Fruit fly (Drosophila melanogaster) whole organism, embryonic: ENCODE data around the gene Cdk5alpha.

Experiments used
- Aef1 ChIP-seq: fragments of 200-800 bp; sonication (Bioruptor generic); IDR thresholded peaks from 3 replicates; pipeline ENCODE4 v1.3.6; 2022; ENCODE audit warnings: missing biosample characterization, missing genetic modification characterization
- B-H1 ChIP-seq: fragments of 200-800 bp; sonication (Bioruptor generic); IDR thresholded peaks from 3 replicates; pipeline ENCODE4 v1.3.6; 2022; ENCODE audit warnings: missing biosample characterization, missing genetic modification characterization
- CG10147 ChIP-seq: fragments of 200-800 bp; sonication (Bioruptor generic); optimal IDR thresholded peaks from 2 replicates; lab custom pipeline; 2019; ENCODE audit warnings: missing biosample characterization, mild to moderate bottlenecking, missing genetic modification characterization, moderate library complexity
- CG11696 ChIP-seq: fragments of 200-800 bp; sonication (Bioruptor generic); IDR thresholded peaks from 2 replicates; pipeline ENCODE4 v1.3.6; 2022; ENCODE audit warnings: missing biosample characterization, missing genetic modification characterization
- CG12391 ChIP-seq: fragments of 200-800 bp; sonication (Bioruptor generic); optimal IDR thresholded peaks from 3 replicates; lab custom pipeline; 2018; ENCODE audit warnings: missing biosample characterization, mild to moderate bottlenecking, missing genetic modification characterization, moderate library complexity
- CG12744 ChIP-seq: fragments of 200-800 bp; sonication (Bioruptor generic); optimal IDR thresholded peaks from 2 replicates; lab custom pipeline; 2016; ENCODE audit warnings: missing biosample characterization, missing genetic modification characterization
- CG14441 ChIP-seq: fragments of 200-800 bp; sonication (Bioruptor generic); IDR thresholded peaks from 2 replicates; pipeline ENCODE4 v1.3.6; 2022; ENCODE audit warnings: missing biosample characterization, missing genetic modification characterization
- CG1529 ChIP-seq: fragments of 200-800 bp; sonication (Bioruptor generic); optimal IDR thresholded peaks from 3 replicates; lab custom pipeline; 2018; ENCODE audit warnings: missing biosample characterization, missing genetic modification characterization
- CG15514 ChIP-seq: fragments of 200-800 bp; sonication (Bioruptor generic); optimal IDR thresholded peaks from 3 replicates; lab custom pipeline; 2017; ENCODE audit warnings: missing biosample characterization, missing genetic modification characterization, mild to moderate bottlenecking, moderate library complexity, missing genetic modification reagents
- CG1832 ChIP-seq: fragments of 200-800 bp; sonication (Bioruptor generic); optimal IDR thresholded peaks from 2 replicates; lab custom pipeline; 2017; ENCODE audit warnings: missing biosample characterization, mild to moderate bottlenecking, missing genetic modification characterization, inconsistent platforms
- CG2712 ChIP-seq: fragments of 200-800 bp; optimal IDR thresholded peaks from 3 replicates; lab custom pipeline; 2019; ENCODE audit warnings: missing biosample characterization, mild to moderate bottlenecking, missing genetic modification characterization, moderate library complexity
- CG32532 ChIP-seq: fragments of 200-800 bp; sonication (Bioruptor generic); IDR thresholded peaks from 2 replicates; pipeline ENCODE4 v1.3.6; 2022; ENCODE audit warnings: missing biosample characterization, missing genetic modification characterization
- CG32767 ChIP-seq: fragments of 200-800 bp; sonication (Bioruptor generic); IDR thresholded peaks from 2 replicates; pipeline ENCODE4 v1.3.6; 2022; ENCODE audit warnings: missing biosample characterization, missing genetic modification characterization
- CG3847 ChIP-seq: fragments of 200-800 bp; sonication (Bioruptor generic); IDR thresholded peaks from 2 replicates; pipeline ENCODE4 v1.3.6; 2022; ENCODE audit warnings: missing biosample characterization, missing genetic modification characterization
- CG4854 ChIP-seq: fragments of 200-800 bp; sonication (Bioruptor generic); optimal IDR thresholded peaks from 2 replicates; lab custom pipeline; 2016; ENCODE audit warnings: missing biosample characterization, missing genetic modification characterization, inconsistent platforms
- CG6689 ChIP-seq: fragments of 200-800 bp; sonication (Bioruptor generic); IDR thresholded peaks from 2 replicates; pipeline ENCODE4 v1.3.6; 2022; ENCODE audit warnings: missing biosample characterization, missing genetic modification characterization
- CG8281 ChIP-seq: fragments of 200-800 bp; sonication (Bioruptor generic); optimal IDR thresholded peaks from 2 replicates; lab custom pipeline; 2018; ENCODE audit warnings: missing biosample characterization, mild to moderate bottlenecking, missing genetic modification characterization, moderate library complexity
- CG9932 ChIP-seq: fragments of 200-800 bp; sonication (Bioruptor generic); IDR thresholded peaks from 2 replicates; pipeline ENCODE4 v1.3.6; 2022; ENCODE audit warnings: missing biosample characterization, missing genetic modification characterization
- D ChIP-seq, 2 experiments: fragments of 200-800 bp in 1 of 2; fragments of >200 bp in 1 of 2; sonication (Bioruptor generic) in 1 of 2; optimal IDR thresholded peaks; 2 replicates in 1 of 2; 3 replicates in 1 of 2; lab custom pipeline; 2017; ENCODE audit warnings: mild to moderate bottlenecking in 1 of 2, missing biosample characterization in 1 of 2, missing genetic modification characterization in 1 of 2, missing genetic modification reagents in 1 of 2
- Meics ChIP-seq: fragments of 200-800 bp; sonication (Bioruptor generic); optimal IDR thresholded peaks from 2 replicates; lab custom pipeline; 2017; ENCODE audit warnings: missing biosample characterization, mild to moderate bottlenecking, missing genetic modification characterization
- Myb ChIP-seq: fragments of 200-800 bp; sonication (Bioruptor generic); optimal IDR thresholded peaks from 2 replicates; lab custom pipeline; 2016; ENCODE audit warnings: missing biosample characterization, missing genetic modification characterization
- NK7.1 ChIP-seq: fragments of 200-800 bp; sonication (Bioruptor generic); optimal IDR thresholded peaks from 3 replicates; lab custom pipeline; 2016; ENCODE audit warnings: missing biosample characterization, missing genetic modification characterization
- NfI ChIP-seq: fragments of 200-800 bp; sonication (Bioruptor generic); optimal IDR thresholded peaks from 3 replicates; lab custom pipeline; 2018; ENCODE audit warnings: missing biosample characterization, mild to moderate bottlenecking, missing genetic modification characterization, moderate library complexity
- Oaz ChIP-seq: fragments of 200-800 bp; sonication (Bioruptor generic); IDR thresholded peaks from 2 replicates; pipeline ENCODE4 v1.3.6; 2022; ENCODE audit warnings: missing biosample characterization, missing genetic modification characterization
- Oli ChIP-seq: fragments of 200-800 bp; sonication (Bioruptor generic); optimal IDR thresholded peaks from 2 replicates; lab custom pipeline; 2018; ENCODE audit warnings: missing biosample characterization, mild to moderate bottlenecking, missing genetic modification characterization, moderate library complexity
- Rx ChIP-seq: fragments of 200-800 bp; sonication (Bioruptor generic); IDR thresholded peaks from 2 replicates; pipeline ENCODE4 v1.3.6; 2022; ENCODE audit warnings: missing biosample characterization, missing genetic modification characterization
- Scr ChIP-seq: fragments of 200-800 bp; sonication (Bioruptor generic); IDR thresholded peaks from 2 replicates; pipeline ENCODE4 v1.3.6; 2022; ENCODE audit warnings: missing biosample characterization, missing genetic modification characterization; ENCODE audit not compliant: partially characterized antibody
- Spps ChIP-seq: fragments of 200-800 bp; sonication (Bioruptor generic); optimal IDR thresholded peaks from 2 replicates; lab custom pipeline; 2018; ENCODE audit warnings: missing biosample characterization, mild to moderate bottlenecking, missing genetic modification characterization
- ab ChIP-seq: fragments of 200-800 bp; sonication (Bioruptor generic); optimal IDR thresholded peaks from 2 replicates; lab custom pipeline; 2016; ENCODE audit warnings: missing biosample characterization, missing genetic modification characterization
- aop ChIP-seq: fragments of 200-800 bp; sonication (Bioruptor generic); IDR thresholded peaks from 2 replicates; pipeline ENCODE4 v1.3.6; 2022; ENCODE audit warnings: missing biosample characterization, missing genetic modification characterization
- btn ChIP-seq: fragments of 200-800 bp; sonication (Bioruptor generic); optimal IDR thresholded peaks from 2 replicates; lab custom pipeline; 2016; ENCODE audit warnings: missing biosample characterization, missing genetic modification characterization
- cad ChIP-seq: fragments of >200 bp; optimal IDR thresholded peaks from 2 replicates; lab custom pipeline; 2017; ENCODE audit warnings: missing biosample characterization, missing genetic modification characterization
- dmrt11E ChIP-seq: fragments of 200-800 bp; sonication (Bioruptor generic); optimal IDR thresholded peaks from 3 replicates; lab custom pipeline; 2018; ENCODE audit warnings: missing biosample characterization, mild to moderate bottlenecking, missing genetic modification characterization, moderate library complexity
- grn ChIP-seq: fragments of 200-800 bp; sonication (Bioruptor generic); optimal IDR thresholded peaks from 3 replicates; lab custom pipeline; 2017; ENCODE audit warnings: missing biosample characterization, missing genetic modification characterization
- gsb-n ChIP-seq: fragments of 200-800 bp; sonication (Bioruptor generic); optimal IDR thresholded peaks from 3 replicates; lab custom pipeline; 2018; ENCODE audit warnings: missing biosample characterization, mild to moderate bottlenecking, missing genetic modification characterization
- her ChIP-seq: fragments of 200-800 bp; sonication (Bioruptor generic); optimal IDR thresholded peaks from 2 replicates; lab custom pipeline; 2016; ENCODE audit warnings: missing biosample characterization, missing genetic modification characterization
- ind ChIP-seq: fragments of 200-800 bp; sonication (Bioruptor generic); optimal IDR thresholded peaks from 3 replicates; lab custom pipeline; 2016; ENCODE audit warnings: missing biosample characterization, missing genetic modification characterization
- nerfin-2 ChIP-seq: fragments of 200-800 bp; sonication (Bioruptor generic); IDR thresholded peaks from 2 replicates; pipeline ENCODE4 v1.3.6; 2022; ENCODE audit warnings: missing biosample characterization, missing genetic modification characterization; ENCODE audit not compliant: partially characterized antibody
- nmo ChIP-seq: fragments of 200-800 bp; sonication (Bioruptor generic); optimal IDR thresholded peaks from 2 replicates; lab custom pipeline; 2018; ENCODE audit warnings: missing biosample characterization, mild to moderate bottlenecking, missing genetic modification characterization, moderate library complexity
- otp ChIP-seq: fragments of 200-800 bp; sonication (Bioruptor generic); IDR thresholded peaks from 3 replicates; pipeline ENCODE4, ENCODE4 v1.3.6; 2022; ENCODE audit warnings: missing biosample characterization, missing genetic modification characterization
- pros ChIP-seq: fragments of 200-800 bp; sonication (Bioruptor generic); optimal IDR thresholded peaks from 3 replicates; lab custom pipeline; 2019; ENCODE audit warnings: missing biosample characterization, mild to moderate bottlenecking, missing genetic modification characterization, moderate library complexity
- ranshi ChIP-seq: fragments of 200-800 bp; sonication (Bioruptor generic); IDR thresholded peaks from 2 replicates; pipeline ENCODE4 v1.3.6; 2022; ENCODE audit warnings: missing biosample characterization, missing genetic modification characterization
- sc ChIP-seq, 3 experiments: fragments of >200 bp in 2 of 3; fragments of 200-800 bp in 1 of 3; sonication (Bioruptor generic) in 1 of 3; optimal IDR thresholded peaks; 2 replicates in 2 of 3; 3 replicates in 1 of 3; lab custom pipeline; 2017; ENCODE audit warnings: mild to moderate bottlenecking in 1 of 3, missing biosample characterization in 1 of 3, missing genetic modification characterization in 1 of 3, missing genetic modification reagents in 1 of 3
- scrt ChIP-seq: fragments of 200-800 bp; sonication (Bioruptor generic); optimal IDR thresholded peaks from 2 replicates; lab custom pipeline; 2018; ENCODE audit warnings: missing biosample characterization, mild to moderate bottlenecking, missing genetic modification characterization, moderate library complexity
- shn ChIP-seq: fragments of 200-800 bp; sonication (Bioruptor generic); optimal IDR thresholded peaks from 3 replicates; lab custom pipeline; 2016; ENCODE audit warnings: missing biosample characterization, missing genetic modification characterization
- sisA ChIP-seq: fragments of 200-800 bp; sonication (Bioruptor generic); IDR thresholded peaks from 2 replicates; pipeline ENCODE4 v1.3.6; 2022; ENCODE audit warnings: missing biosample characterization, missing genetic modification characterization
- slp2 ChIP-seq: fragments of 200-800 bp; sonication (Bioruptor generic); optimal IDR thresholded peaks from 2 replicates; lab custom pipeline; 2016; ENCODE audit warnings: missing biosample characterization, missing genetic modification characterization
- tio ChIP-seq: fragments of 200-800 bp; sonication (Bioruptor generic); optimal IDR thresholded peaks from 2 replicates; lab custom pipeline; 2017; ENCODE audit warnings: missing biosample characterization, missing genetic modification characterization, inconsistent platforms
- vvl ChIP-seq: fragments of 200-800 bp; sonication (Bioruptor generic); IDR thresholded peaks from 2 replicates; pipeline ENCODE4 v1.3.6; 2022; ENCODE audit warnings: missing biosample characterization, missing genetic modification characterization
- wor ChIP-seq: fragments of 200-800 bp; sonication (Bioruptor generic); IDR thresholded peaks from 2 replicates; pipeline ENCODE4 v1.3.6; 2022; ENCODE audit warnings: missing biosample characterization, missing genetic modification characterization

Gene Cdk5alpha

dm6 chr2L:10339212-10339721 lies 28.5 kb upstream of the Cdk5alpha start, which contains the start of gene SamDC (continued):
- peak; percentile 42; the same call in 1 of the 2 replicates for TF ChIP-seq CG32532 (GFP tag; lab: Robert Waterston, UW)
- no peak for TF ChIP-seq sc (optimal IDR thresholded peaks at IDR 0.05; lab: Kevin White, UChicago)
- TF ChIP-seq sc (GFP tag; optimal IDR thresholded peaks at IDR 0.05; lab: Kevin White, UChicago) = no peak
- 0 out of 2 replicates have a peak, but pooled peaks have one; percentile 24 for TF ChIP-seq CG6689 (GFP tag; lab: Robert Waterston, UW)
- peak; percentile 25 for TF ChIP-seq ind (GFP tag; lab: Kevin White, UChicago)
- no peak for TF ChIP-seq ab (GFP tag; lab: Kevin White, UChicago)
- peak; percentile 5 for TF ChIP-seq Myb (GFP tag; lab: Kevin White, UChicago)
- peak; percentile 80 for TF ChIP-seq CG15514
- no peak for TF ChIP-seq otp (GFP tag; lab: Robert Waterston, UW)
- no peak; the same call in 2 of the 3 replicates for TF ChIP-seq B-H1 (GFP tag; lab: Robert Waterston, UW)
- TF ChIP-seq gsb-n = peak; percentile 24
- TF ChIP-seq Spps (tag; lab: Kevin White, UChicago) = no peak
- no peak for TF ChIP-seq Rx (GFP tag; lab: Robert Waterston, UW)
- TF ChIP-seq grn (GFP tag; lab: Kevin White, UChicago) = peak; percentile 99
- no peak for TF ChIP-seq CG8281 (tag; lab: Kevin White, UChicago)
- no peak for TF ChIP-seq CG1529
- no peak for TF ChIP-seq sisA (GFP tag; lab: Robert Waterston, UW)
- TF ChIP-seq Scr = peak; percentile 85
- peak; percentile 14 for TF ChIP-seq pros (GFP tag; lab: Kevin White, UChicago)
- no peak for TF ChIP-seq CG1832
- TF ChIP-seq btn = no peak
- TF ChIP-seq CG12391 (tag; lab: Kevin White, UChicago) = peak; percentile 71
- no peak for TF ChIP-seq shn
- TF ChIP-seq NK7.1 (GFP tag; lab: Kevin White, UChicago) = peak; percentile 27
- peak; percentile 25 for TF ChIP-seq Meics (GFP tag; lab: Kevin White, UChicago)
- peak; percentile 39 for TF ChIP-seq her (GFP tag; lab: Kevin White, UChicago)
- TF ChIP-seq NfI (GFP tag; lab: Kevin White, UChicago) = peak; percentile 46
- TF ChIP-seq slp2 (GFP tag; lab: Kevin White, UChicago) = no peak
- peak; percentile 46 for TF ChIP-seq scrt
- peak; percentile 5; the same call in 1 of the 2 replicates for TF ChIP-seq CG14441 (GFP tag; lab: Robert Waterston, UW)
- no peak for TF ChIP-seq ranshi (GFP tag; lab: Robert Waterston, UW)
- peak; percentile 75 for TF ChIP-seq vvl (GFP tag; lab: Robert Waterston, UW)
- TF ChIP-seq CG3847 = no peak; the same call in none of the 2 replicates
- TF ChIP-seq nmo (GFP tag; lab: Kevin White, UChicago) = peak; percentile 46
- peak; percentile 59; the same call in 1 of the 2 replicates for TF ChIP-seq nerfin-2
- TF ChIP-seq Aef1 = peak; percentile 24; the same call in 1 of the 3 replicates
- no peak for TF ChIP-seq D (optimal IDR thresholded peaks at IDR 0.05; lab: Kevin White, UChicago)
- TF ChIP-seq D (GFP tag; optimal IDR thresholded peaks at IDR 0.05; lab: Kevin White, UChicago) = no peak
- no peak for TF ChIP-seq Oaz
- TF ChIP-seq Oli (tag; lab: Kevin White, UChicago) = no peak
- TF ChIP-seq CG2712 = peak; percentile 53
- no peak for TF ChIP-seq aop
- TF ChIP-seq CG4854 (GFP tag; lab: Kevin White, UChicago) = no peak
- no peak for TF ChIP-seq wor (GFP tag; lab: Robert Waterston, UW)
- TF ChIP-seq dmrt11E (tag; lab: Kevin White, UChicago) = peak; percentile 38
- TF ChIP-seq CG11696 (GFP tag; lab: Robert Waterston, UW) = peak; percentile 90
- TF ChIP-seq CG12744 (GFP tag; lab: Kevin White, UChicago) = no peak
- TF ChIP-seq cad (GFP tag; lab: Kevin White, UChicago) = no peak
- no peak for TF ChIP-seq CG10147
- no peak for TF ChIP-seq tio (GFP tag; lab: Kevin White, UChicago)
- TF ChIP-seq CG32767 = no peak
- TF ChIP-seq CG9932 (GFP tag; lab: Robert Waterston, UW) = no peak; the same call in 1 of the 2 replicates
